Worm (Caenorhabditis elegans): ENCODE measurements around the gene nrde-3.
A peak's percentile ranks its signal among the peaks of the same experiment; 100 is the strongest.

The nrde-3 gene

DNA sequence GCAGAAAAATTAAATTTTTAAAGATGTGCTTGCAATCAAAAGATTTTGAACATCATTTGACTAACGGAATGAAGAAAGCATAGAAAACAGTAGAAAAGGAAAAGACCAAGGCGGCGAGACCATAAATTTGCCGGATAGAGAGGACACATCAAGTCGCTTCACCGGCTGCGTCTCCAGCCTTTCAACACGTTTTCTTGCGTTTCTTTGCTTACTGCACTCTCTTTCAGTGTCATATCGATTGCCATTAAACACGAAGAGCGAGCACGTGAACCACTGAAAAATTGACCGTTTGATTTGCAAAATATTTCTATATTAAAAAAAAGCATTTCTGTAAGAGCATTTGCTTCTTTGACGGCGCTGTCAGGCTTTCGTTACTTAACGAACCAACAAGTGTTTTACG, 23.9 kb upstream of the nrde-3 start (continued):
- TF ChIP-seq snu-23 (GFP tag; optimal IDR thresholded peaks at IDR 0.05) = peak; percentile 51

DNA sequence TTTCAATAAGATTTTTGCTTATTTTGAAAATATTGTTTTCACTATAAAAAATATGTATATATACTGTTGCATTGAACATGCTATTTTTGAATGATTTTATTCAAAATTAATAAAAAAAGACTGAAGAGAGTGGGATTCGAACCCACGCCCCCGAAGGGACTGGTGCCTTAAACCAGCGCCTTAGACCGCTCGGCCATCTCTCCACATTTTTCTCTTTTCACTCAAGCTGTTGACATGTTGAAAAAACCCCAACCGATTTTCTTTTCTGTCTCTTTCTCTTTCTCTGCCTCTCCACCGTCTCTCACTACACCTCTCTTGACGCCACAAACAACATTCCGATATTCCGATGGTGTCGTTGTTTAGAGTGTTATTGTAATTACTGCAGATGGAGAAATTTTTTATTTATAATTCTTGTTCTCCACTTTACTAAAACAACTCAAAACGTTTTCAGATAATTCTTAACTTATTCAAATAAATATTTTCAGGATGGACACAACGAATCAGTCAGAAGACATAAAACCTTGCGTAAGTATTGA, 18.8 kb upstream of the nrde-3 start, which contains the start of gene sor-3:
TSS of gene sor-3 (plus strand) at position 486 of the 536 bp plus-strand sequence.
- peak; percentile 67 for TF ChIP-seq blmp-1 (tag; optimal IDR thresholded peaks at IDR 0.05)
- TF ChIP-seq snpc-4 (tag; optimal IDR thresholded peaks at IDR 0.05) = peak; percentile 62
- peak; percentile 18 for TF ChIP-seq vab-15 (tag; optimal IDR thresholded peaks at IDR 0.05)
- TF ChIP-seq rnt-1 (tag; optimal IDR thresholded peaks at IDR 0.05) = peak; percentile 85
- TF ChIP-seq ces-1 (GFP tag; optimal IDR thresholded peaks at IDR 0.05) = no peak
- TF ChIP-seq zip-4 (GFP tag; optimal IDR thresholded peaks at IDR 0.05) = no peak
- TF ChIP-seq nhr-237 (tag; optimal IDR thresholded peaks at IDR 0.05) = peak; percentile 53
- peak; percentile 76 for TF ChIP-seq irx-1 (tag; optimal IDR thresholded peaks at IDR 0.05)
- TF ChIP-seq ztf-4 (tag; optimal IDR thresholded peaks at IDR 0.05) = peak; percentile 16
- TF ChIP-seq ceh-88 (GFP tag; IDR thresholded peaks at IDR 0.05) = peak; percentile 33; the same call in 1 of the 2 replicates
- TF ChIP-seq zag-1 (tag; optimal IDR thresholded peaks at IDR 0.05) = peak; percentile 24
- TF ChIP-seq mef-2 (tag; optimal IDR thresholded peaks at IDR 0.05) = no peak
- peak; percentile 34 for TF ChIP-seq nhr-28 (tag; optimal IDR thresholded peaks at IDR 0.05)
- TF ChIP-seq fkh-8 (tag; optimal IDR thresholded peaks at IDR 0.05) = peak; percentile 80
- peak; percentile 83 for TF ChIP-seq nhr-85 (tag)
- TF ChIP-seq snu-23 (GFP tag; optimal IDR thresholded peaks at IDR 0.05) = peak; percentile 96
- TF ChIP-seq nhr-19 (GFP tag; conservative IDR thresholded peaks at IDR 0.05) = peak; percentile 82
- no peak for TF ChIP-seq lin-15B (tag; optimal IDR thresholded peaks at IDR 0.05)
- TF ChIP-seq grh-1 (GFP tag; IDR thresholded peaks at IDR 0.05) = 0 out of 2 replicates have a peak, but pooled peaks have one; percentile 19
- peak; percentile 79 for TF ChIP-seq unc-86 (tag; optimal IDR thresholded peaks at IDR 0.05)
- TF ChIP-seq nhr-71 (tag; optimal IDR thresholded peaks at IDR 0.05) = peak; percentile 92
- peak; percentile 30 to 47 (median 36) for TF ChIP-seq dpl-1 (GFP tag; optimal IDR thresholded peaks at IDR 0.05)
- peak; percentile 70 for TF ChIP-seq fos-1 (tag; optimal IDR thresholded peaks at IDR 0.05)
- peak; percentile 75 to 89 for TF ChIP-seq lsy-2 (tag; optimal IDR thresholded peaks at IDR 0.05)
- TF ChIP-seq egl-13 (tag; optimal IDR thresholded peaks at IDR 0.05) = peak; percentile 77
- TF ChIP-seq unc-98 (GFP tag; IDR thresholded peaks at IDR 0.05) = no peak
- TF ChIP-seq pax-3 (tag; optimal IDR thresholded peaks at IDR 0.05) = peak; percentile 43
- peak; percentile 66 for TF ChIP-seq isw-1 (GFP tag; IDR thresholded peaks at IDR 0.05)
- no peak for TF ChIP-seq ceh-63 (GFP tag; optimal IDR thresholded peaks at IDR 0.05)
- TF ChIP-seq fkh-10 (GFP tag; optimal IDR thresholded peaks at IDR 0.05) = peak; percentile 56
- peak; percentile 87 for TF ChIP-seq tbx-2 (tag; optimal IDR thresholded peaks at IDR 0.05)
- peak; percentile 76 for TF ChIP-seq ceh-8 (GFP tag; optimal IDR thresholded peaks at IDR 0.05)
- TF ChIP-seq C04F5.9 (tag; optimal IDR thresholded peaks at IDR 0.05) = no peak
- peak; percentile 56 for TF ChIP-seq elt-2 (tag; optimal IDR thresholded peaks at IDR 0.05)
- peak; percentile 81 for TF ChIP-seq aly-2 (tag; optimal IDR thresholded peaks at IDR 0.05)
- no peak for TF ChIP-seq pag-3 (tag; optimal IDR thresholded peaks at IDR 0.05; ENCODE audit: borderline replicate concordance, insufficient read depth)
- TF ChIP-seq F16B12.6 (tag; optimal IDR thresholded peaks at IDR 0.05) = peak; percentile 51
- no peak for TF ChIP-seq pqm-1 (tag; optimal IDR thresholded peaks at IDR 0.05)
- TF ChIP-seq efl-1 (optimal IDR thresholded peaks at IDR 0.05) = peak; percentile 62 to 71
- peak; percentile 23 to 94 for TF ChIP-seq efl-1 (GFP tag; optimal IDR thresholded peaks at IDR 0.05 in 1 of 2)
- TF ChIP-seq nhr-47 (tag; optimal IDR thresholded peaks at IDR 0.05) = peak; percentile 93
- peak; percentile 51 for TF ChIP-seq nhr-11 (tag; optimal IDR thresholded peaks at IDR 0.05)
- TF ChIP-seq lin-13 (GFP tag; optimal IDR thresholded peaks at IDR 0.05) = peak; percentile 73
- TF ChIP-seq elt-3 (tag; optimal IDR thresholded peaks at IDR 0.05) = peak in 2 of 6 experiments; percentile 50 to 79
- TF ChIP-seq skn-1 (tag; optimal IDR thresholded peaks at IDR 0.05) = peak; percentile 69
- TF ChIP-seq fkh-4 (tag; optimal IDR thresholded peaks at IDR 0.05; ENCODE audit: borderline replicate concordance) = no peak
- TF ChIP-seq dsc-1 (tag; optimal IDR thresholded peaks at IDR 0.05) = peak; percentile 90
- no peak for TF ChIP-seq nhr-76 (tag; optimal IDR thresholded peaks at IDR 0.05)
- TF ChIP-seq lin-35 (GFP tag; optimal IDR thresholded peaks at IDR 0.05) = peak; percentile 59 to 83
- TF ChIP-seq ets-5 (GFP tag; IDR thresholded peaks at IDR 0.05) = no peak
- no peak for TF ChIP-seq hlh-4 (tag; optimal IDR thresholded peaks at IDR 0.05)
